Worm (Caenorhabditis elegans) whole organism, L4 larva: Measurements from ENCODE around the gene C50F4.10.

Source experiments
- ceh-44 ChIP-seq: fragments of 200-800 bp; sonication (Bioruptor generic); IDR thresholded peaks from 2 replicates; pipeline ENCODE4 v1.3.6; 2022; ENCODE audit warnings: missing genetic modification reagents, missing genetic modification characterization, missing compliant biosample characterization
- ceh-82 ChIP-seq: sonication (generic microtip); optimal IDR thresholded peaks from 2 replicates; lab custom pipeline; 2017; ENCODE audit warnings: missing biosample characterization, missing genetic modification characterization
- cey-2 ChIP-seq: sonication (generic microtip); optimal IDR thresholded peaks from 3 replicates; lab custom pipeline; 2017; ENCODE audit warnings: missing genetic modification characterization, mild to moderate bottlenecking, missing compliant biosample characterization, antibody characterized with exemption, borderline replicate concordance; ENCODE audit not compliant: insufficient read depth
- daf-16 ChIP-seq, 3 experiments: sonication (generic microtip); optimal IDR thresholded peaks; 2 replicates each; lab custom pipeline; 2016 to 2017; ENCODE audit warnings: missing genetic modification characterization in 3 of 3, missing genetic modification reagents in 3 of 3, mild to moderate bottlenecking in 2 of 3, missing compliant biosample characterization in 2 of 3, missing biosample characterization in 1 of 3, moderate library complexity in 1 of 3
- egl-27 ChIP-seq: sonication (generic microtip); optimal IDR thresholded peaks from 3 replicates; lab custom pipeline; 2017; ENCODE audit warnings: missing biosample characterization, missing genetic modification reagents, missing genetic modification characterization
- lin-13 ChIP-seq: fragments of 150-350 bp; optimal IDR thresholded peaks from 2 replicates; lab custom pipeline; 2014; ENCODE audit warnings: missing biosample characterization, missing genetic modification reagents, missing genetic modification characterization
- mep-1 ChIP-seq: fragments of 150-350 bp; sonication (generic microtip); optimal IDR thresholded peaks from 3 replicates; lab custom pipeline; 2014; ENCODE audit warnings: missing biosample characterization, missing genetic modification characterization
- nhr-28 ChIP-seq: fragments of 150-350 bp; optimal IDR thresholded peaks from 2 replicates; lab custom pipeline; 2014; ENCODE audit warnings: missing biosample characterization, missing genetic modification characterization
- nhr-76 ChIP-seq: fragments of 150-350 bp; optimal IDR thresholded peaks from 2 replicates; lab custom pipeline; 2014; ENCODE audit warnings: missing biosample characterization, missing genetic modification characterization
- zag-1 ChIP-seq: fragments of 150-350 bp; optimal IDR thresholded peaks from 2 replicates; lab custom pipeline; 2014; ENCODE audit warnings: missing biosample characterization, missing genetic modification characterization

DNA sequence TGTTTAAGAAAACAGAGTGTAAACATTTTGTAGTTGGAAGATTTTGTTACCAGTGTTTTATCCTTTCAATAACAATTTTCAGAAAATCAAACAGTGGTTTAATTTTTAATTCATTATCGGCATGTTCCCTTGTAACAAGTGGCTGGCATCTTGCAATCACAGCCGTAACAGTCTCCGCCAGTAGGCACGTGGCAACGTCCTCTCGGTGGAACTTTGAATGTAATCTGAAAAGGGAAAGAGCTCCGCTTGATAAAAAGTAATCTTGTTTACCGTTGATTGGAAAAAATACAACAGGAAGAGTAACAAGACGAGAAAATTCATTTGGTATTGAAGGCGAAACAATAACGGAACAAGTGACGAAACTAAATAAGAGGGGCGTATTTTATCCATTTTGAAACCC, 42.0 kb downstream of the C50F4.10 start, which contains the start of gene K06A4.10:
- TF ChIP-seq daf-16 (GFP tag; optimal IDR thresholded peaks at IDR 0.05; lab: Kevin White, UChicago) (no peak), daf-16 (tag; optimal IDR thresholded peaks at IDR 0.05; lab: Kevin White, UChicago) (peak; percentile 64), cey-2 (tag; lab: Kevin White, UChicago) (no peak), nhr-28 (tag; lab: Kevin White, UChicago) (peak; percentile 13), lin-13 (GFP tag; lab: Kevin White, UChicago) (no peak), nhr-76 (no peak), egl-27 (tag; lab: Kevin White, UChicago) (no peak), ceh-44 (GFP tag; lab: Robert Waterston, UW) (no peak), zag-1 (tag; lab: Kevin White, UChicago) (no peak), ceh-82 (tag; lab: Kevin White, UChicago) (no peak), mep-1 (tag; lab: Kevin White, UChicago) (no peak)
